Worm (Caenorhabditis elegans) whole organism, L2 larva: ENCODE results near the gene F09C12.2.

Experiments used
- R02D3.7 ChIP-seq: fragments of 150-350 bp; optimal IDR thresholded peaks from 2 replicates; lab custom pipeline; 2014; ENCODE audit warnings: missing biosample characterization, missing genetic modification characterization
- alr-1 ChIP-seq: fragments of 150-350 bp; optimal IDR thresholded peaks from 2 replicates; lab custom pipeline; 2014; ENCODE audit warnings: missing biosample characterization, missing genetic modification characterization
- lin-39 ChIP-seq: fragments of 150-350 bp; optimal IDR thresholded peaks from 2 replicates; lab custom pipeline; 2014; ENCODE audit warnings: missing biosample characterization, missing genetic modification reagents, missing genetic modification characterization
- nhr-11 ChIP-seq: fragments of 150-350 bp; optimal IDR thresholded peaks from 2 replicates; lab custom pipeline; 2014; ENCODE audit warnings: missing biosample characterization, missing genetic modification characterization
- nhr-237 ChIP-seq: fragments of 150-350 bp; optimal IDR thresholded peaks from 2 replicates; lab custom pipeline; 2014; ENCODE audit warnings: missing biosample characterization, missing genetic modification characterization
- sma-9 ChIP-seq, 2 experiments: fragments of 150-350 bp in 1 of 2; sonication (generic microtip) in 1 of 2; optimal IDR thresholded peaks; 2 replicates each; lab custom pipeline; 2014 to 2016; ENCODE audit warnings: missing genetic modification characterization in 2 of 2, mild to moderate bottlenecking in 1 of 2, missing biosample characterization in 1 of 2, missing compliant biosample characterization in 1 of 2, missing genetic modification reagents in 1 of 2, moderate library complexity in 1 of 2
- snpc-4 ChIP-seq: fragments of 150-350 bp; optimal IDR thresholded peaks from 2 replicates; lab custom pipeline; 2014; ENCODE audit warnings: missing biosample characterization, missing genetic modification characterization

DNA sequence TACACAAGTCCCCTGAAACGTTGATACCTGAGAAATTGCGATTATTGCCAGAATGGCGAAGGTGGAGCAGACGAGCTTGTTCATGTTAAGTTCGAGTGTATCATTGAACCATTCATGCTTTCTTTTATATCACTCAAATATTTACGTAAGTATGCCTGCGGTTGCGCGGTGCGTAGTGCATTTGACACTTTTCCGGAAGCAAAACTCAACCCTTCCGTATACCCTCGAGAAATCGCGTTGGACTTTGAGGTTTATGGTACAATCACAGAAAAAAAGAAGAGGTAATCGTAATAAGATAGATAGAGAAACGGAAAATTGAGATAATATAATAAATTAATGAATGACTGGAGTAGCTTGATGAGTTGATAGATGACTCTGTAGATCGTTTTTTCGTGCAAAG is 40.3 kb upstream of the F09C12.2 start, which contains the start of gene idpb-2:
- TF ChIP-seq lin-39 (no peak), nhr-237 (tag; lab: Kevin White, UChicago) (no peak), alr-1 (tag; lab: Kevin White, UChicago) (no peak), sma-9 (GFP tag; optimal IDR thresholded peaks at IDR 0.05; lab: Kevin White, UChicago) (no peak), sma-9 (tag; optimal IDR thresholded peaks at IDR 0.05; lab: Kevin White, UChicago) (no peak), R02D3.7 (tag; lab: Kevin White, UChicago) (no peak), nhr-11 (no peak), snpc-4 (tag; lab: Kevin White, UChicago) (no peak)
